Worm (Caenorhabditis elegans) whole organism, L2 larva: ENCODE measurements around the gene Y57G11C.14.
"Not testable (repeated sequence)": the region's sequence is repeated elsewhere in the genome, so short reads cannot be mapped to it uniquely, and the experiment has no call there.

Experiments used
- mab-5 ChIP-seq: fragments of 150-350 bp; optimal IDR thresholded peaks from 2 replicates; lab custom pipeline; 2014; ENCODE audit warnings: missing biosample characterization, missing genetic modification characterization
- nhr-12 ChIP-seq: fragments of 150-350 bp; optimal IDR thresholded peaks from 2 replicates; lab custom pipeline; 2014; ENCODE audit warnings: missing biosample characterization, missing genetic modification characterization
- zag-1 ChIP-seq: fragments of 150-350 bp; optimal IDR thresholded peaks from 2 replicates; lab custom pipeline; 2014; ENCODE audit warnings: missing biosample characterization, missing genetic modification characterization

Gene Y57G11C.14

DNA sequence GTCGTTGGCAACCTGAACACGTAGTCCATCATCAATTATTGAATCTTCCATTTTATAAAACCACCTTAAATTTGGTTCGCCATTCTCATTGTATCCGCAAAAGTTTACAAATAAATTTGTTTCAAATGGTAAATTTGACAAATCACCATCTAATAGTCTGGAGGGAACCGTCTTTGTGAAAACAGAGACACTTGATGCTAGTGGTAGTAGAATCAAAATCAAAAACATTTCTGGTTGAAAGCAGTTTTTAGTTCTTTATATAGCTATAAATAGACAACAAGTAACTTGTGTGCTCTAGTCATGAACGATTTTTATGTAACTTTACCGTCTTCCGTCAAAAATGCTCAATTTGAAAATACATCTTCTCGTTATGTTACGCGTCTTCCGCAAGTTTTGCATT lies 44.0 kb downstream of the Y57G11C.14 start, which contains the start of gene Y57G11C.20:
TSS of gene Y57G11C.20 (plus strand) at position 301 of the 400 bp plus-strand sequence.
- not testable (repeated sequence) for TF ChIP-seq mab-5 (tag; lab: Kevin White, UChicago); zag-1 (tag; lab: Kevin White, UChicago); nhr-12
